Worm (Caenorhabditis elegans): Measurements from ENCODE around the gene sec-3.

The sec-3 gene

ce11 chrX:3099832-3100231 is at the start of gene sec-3 (continued):
- TF ChIP-seq pbrm-1 (GFP tag; IDR thresholded peaks at IDR 0.05) = peak; percentile 81
- no peak for TF ChIP-seq nhr-179 (tag; optimal IDR thresholded peaks at IDR 0.05)
- no peak for TF ChIP-seq aptf-3 (GFP tag; IDR thresholded peaks at IDR 0.05)
- peak; percentile 90 for TF ChIP-seq hmg-1.2 (GFP tag; IDR thresholded peaks at IDR 0.05)
- no peak for TF ChIP-seq ztf-28 (GFP tag; IDR thresholded peaks at IDR 0.05)
- TF ChIP-seq D2030.7 (GFP tag; IDR thresholded peaks at IDR 0.05) = no peak
- peak; percentile 79 for TF ChIP-seq K12H6.12 (tag; optimal IDR thresholded peaks at IDR 0.05)
- TF ChIP-seq unc-130 (GFP tag; optimal IDR thresholded peaks at IDR 0.05) = no peak
- no peak for TF ChIP-seq madf-8 (GFP tag; conservative IDR thresholded peaks at IDR 0.05)
- no peak for TF ChIP-seq ccch-3 (GFP tag; optimal IDR thresholded peaks at IDR 0.05)
- TF ChIP-seq lin-26 (GFP tag; IDR thresholded peaks at IDR 0.05) = peak; percentile 23; the same call in 1 of the 2 replicates
- TF ChIP-seq cebp-1 (GFP tag; IDR thresholded peaks at IDR 0.05) = no peak
- TF ChIP-seq cebp-1 (tag; optimal IDR thresholded peaks at IDR 0.05) = peak; percentile 83
- no peak for TF ChIP-seq ceh-58 (GFP tag; IDR thresholded peaks at IDR 0.05)
- TF ChIP-seq attf-6 (GFP tag; IDR thresholded peaks at IDR 0.05) = no peak
- peak; percentile 86 for TF ChIP-seq dox-1 (GFP tag; IDR thresholded peaks at IDR 0.05)
- no peak for TF ChIP-seq madf-6 (GFP tag; IDR thresholded peaks at IDR 0.05)
- TF ChIP-seq rec-8 (tag; optimal IDR thresholded peaks at IDR 0.05) = no peak
- peak; percentile 63 for TF ChIP-seq chd-7 (tag; optimal IDR thresholded peaks at IDR 0.05)
- TF ChIP-seq ztf-18 (tag; optimal IDR thresholded peaks at IDR 0.05) = peak; percentile 98
- TF ChIP-seq snpc-3.4 (tag; optimal IDR thresholded peaks at IDR 0.05) = peak; percentile 9
- peak; percentile 58 for TF ChIP-seq B0336.3 (GFP tag; IDR thresholded peaks at IDR 0.05)
- peak; percentile 85 for TF ChIP-seq repo-1 (tag; optimal IDR thresholded peaks at IDR 0.05)
- no peak for TF ChIP-seq atf-7 (tag; optimal IDR thresholded peaks at IDR 0.05)
- TF ChIP-seq tbp1 (GFP tag; optimal IDR thresholded peaks at IDR 0.05) = peak; percentile 52
- no peak for TF ChIP-seq nhr-120 (GFP tag; IDR thresholded peaks at IDR 0.05)
- no peak for TF ChIP-seq nfya-1 (tag; optimal IDR thresholded peaks at IDR 0.05; ENCODE audit: borderline replicate concordance, insufficient read depth)
- TF ChIP-seq Y56A3A.18 (GFP tag; IDR thresholded peaks at IDR 0.05) = no peak
- no peak for TF ChIP-seq B0261.1 (tag; optimal IDR thresholded peaks at IDR 0.05)

- TF ChIP-seq F33H1.4 (GFP tag; IDR thresholded peaks at IDR 0.05) (no peak), zfh-2 (GFP tag; conservative IDR thresholded peaks at IDR 0.05) (no peak), Y53G8AR.9 (GFP tag; conservative IDR thresholded peaks at IDR 0.05) (no peak), attf-6 (GFP tag; IDR thresholded peaks at IDR 0.05) (no peak), rcor-1 (GFP tag; IDR thresholded peaks at IDR 0.05) (no peak), nhr-120 (GFP tag; IDR thresholded peaks at IDR 0.05) (no peak)
These were observed 45.6 kb upstream of the sec-3 start, which contains the start of gene C15C7.4 for ce11 chrX:3145265-3145664. TSS of gene C15C7.4 (plus strand) at chrX:3145565.

ce11 chrX:3141704-3142103 is 42.1 kb upstream of the sec-3 start:
- no peak for TF ChIP-seq dpff-1 (tag; optimal IDR thresholded peaks at IDR 0.05)
- peak; percentile 9 for TF ChIP-seq nhr-80 (tag; optimal IDR thresholded peaks at IDR 0.05)

Data from whole organism, young adult.